Fruit fly (Drosophila melanogaster) whole organism, embryonic: ENCODE data around the gene Fbp1.

Source experiments
- Adf1 ChIP-seq: fragments of 200-800 bp; sonication (Bioruptor generic); IDR thresholded peaks from 2 replicates; pipeline ENCODE4 v1.3.6; 2022; ENCODE audit warnings: missing biosample characterization, missing genetic modification characterization
- CG10321 ChIP-seq: fragments of 200-800 bp; sonication (Bioruptor generic); IDR thresholded peaks from 2 replicates; pipeline ENCODE4 v1.3.6; 2022; ENCODE audit warnings: missing biosample characterization, missing genetic modification characterization
- CG12071 ChIP-seq: fragments of 200-800 bp; sonication (Bioruptor generic); optimal IDR thresholded peaks from 3 replicates; lab custom pipeline; 2018; ENCODE audit warnings: missing biosample characterization, mild to moderate bottlenecking, missing genetic modification characterization
- CG12104 ChIP-seq: fragments of 200-800 bp; sonication (Bioruptor generic); optimal IDR thresholded peaks from 3 replicates; lab custom pipeline; 2016; ENCODE audit warnings: missing biosample characterization, missing genetic modification characterization
- CG13287 ChIP-seq: fragments of 200-800 bp; sonication (Bioruptor generic); IDR thresholded peaks from 2 replicates; pipeline ENCODE4 v1.3.6; 2022; ENCODE audit warnings: missing biosample characterization, missing genetic modification characterization; ENCODE audit not compliant: partially characterized antibody
- CG15011 ChIP-seq: fragments of 200-800 bp; sonication (Bioruptor generic); optimal IDR thresholded peaks from 3 replicates; lab custom pipeline; 2018; ENCODE audit warnings: missing biosample characterization, mild to moderate bottlenecking, missing genetic modification characterization
- CG1602 ChIP-seq: fragments of 200-800 bp; sonication (Bioruptor generic); optimal IDR thresholded peaks from 3 replicates; lab custom pipeline; 2016; ENCODE audit warnings: missing biosample characterization, missing genetic modification characterization
- CG16779 ChIP-seq: fragments of 200-800 bp; sonication (Bioruptor generic); IDR thresholded peaks from 2 replicates; pipeline ENCODE4 v1.3.6; 2022; ENCODE audit warnings: missing biosample characterization, missing genetic modification characterization
- CG16815 ChIP-seq: fragments of 200-800 bp; sonication (Bioruptor generic); optimal IDR thresholded peaks from 3 replicates; lab custom pipeline; 2017; ENCODE audit warnings: missing biosample characterization, mild to moderate bottlenecking, missing genetic modification characterization
- CG1832 ChIP-seq: fragments of 200-800 bp; sonication (Bioruptor generic); optimal IDR thresholded peaks from 2 replicates; lab custom pipeline; 2017; ENCODE audit warnings: missing biosample characterization, mild to moderate bottlenecking, missing genetic modification characterization, inconsistent platforms
- CG31224 ChIP-seq: fragments of 200-800 bp; sonication (Bioruptor generic); IDR thresholded peaks from 2 replicates; pipeline ENCODE4 v1.3.6; 2022; ENCODE audit warnings: missing biosample characterization, missing genetic modification characterization
- CG32767 ChIP-seq: fragments of 200-800 bp; sonication (Bioruptor generic); IDR thresholded peaks from 2 replicates; pipeline ENCODE4 v1.3.6; 2022; ENCODE audit warnings: missing biosample characterization, missing genetic modification characterization
- CG3995 ChIP-seq: fragments of 200-800 bp; sonication (Bioruptor generic); optimal IDR thresholded peaks from 3 replicates; lab custom pipeline; 2016; ENCODE audit warnings: missing biosample characterization, missing genetic modification characterization
- CG6175 ChIP-seq: fragments of 200-800 bp; sonication (Bioruptor generic); IDR thresholded peaks from 3 replicates; pipeline ENCODE4 v1.3.6; 2022; ENCODE audit warnings: missing biosample characterization, missing genetic modification characterization
- CG6689 ChIP-seq: fragments of 200-800 bp; sonication (Bioruptor generic); IDR thresholded peaks from 2 replicates; pipeline ENCODE4 v1.3.6; 2022; ENCODE audit warnings: missing biosample characterization, missing genetic modification characterization
- CG6765 ChIP-seq: fragments of 200-800 bp; sonication (Bioruptor generic); optimal IDR thresholded peaks from 3 replicates; lab custom pipeline; 2017; ENCODE audit warnings: missing biosample characterization, mild to moderate bottlenecking, missing genetic modification characterization
- CG7786 ChIP-seq: fragments of 200-800 bp; sonication (Bioruptor generic); optimal IDR thresholded peaks from 2 replicates; lab custom pipeline; 2016; ENCODE audit warnings: missing biosample characterization, missing genetic modification characterization
- CG8089 ChIP-seq: fragments of 200-800 bp; sonication (Bioruptor generic); optimal IDR thresholded peaks from 3 replicates; lab custom pipeline; 2016; ENCODE audit warnings: missing biosample characterization, missing genetic modification characterization
- Chrac-16 ChIP-seq: fragments of 200-800 bp; sonication (Bioruptor generic); optimal IDR thresholded peaks from 3 replicates; lab custom pipeline; 2016; ENCODE audit warnings: missing biosample characterization, missing genetic modification characterization
- Fer1 ChIP-seq: fragments of 200-800 bp; sonication (Bioruptor generic); optimal IDR thresholded peaks from 2 replicates; lab custom pipeline; 2017; ENCODE audit warnings: missing biosample characterization, mild to moderate bottlenecking, missing genetic modification characterization
- HLH3B ChIP-seq: fragments of 200-800 bp; sonication (Bioruptor generic); IDR thresholded peaks from 2 replicates; pipeline ENCODE4 v1.3.6; 2022; ENCODE audit warnings: missing biosample characterization, missing genetic modification characterization
- HLH54F ChIP-seq: fragments of 200-800 bp; sonication (Bioruptor generic); optimal IDR thresholded peaks from 3 replicates; lab custom pipeline; 2016; ENCODE audit warnings: missing biosample characterization, missing genetic modification characterization
- HmgZ ChIP-seq: fragments of 200-800 bp; sonication (Bioruptor generic); optimal IDR thresholded peaks from 2 replicates; lab custom pipeline; 2018; ENCODE audit warnings: missing biosample characterization, mild to moderate bottlenecking, missing genetic modification characterization
- Hmx ChIP-seq: fragments of 200-800 bp; sonication (Bioruptor generic); optimal IDR thresholded peaks from 2 replicates; lab custom pipeline; 2016; ENCODE audit warnings: missing biosample characterization, missing genetic modification characterization
- Hr39 ChIP-seq: fragments of >200 bp; optimal IDR thresholded peaks from 2 replicates; lab custom pipeline; 2017
- Jarid2 ChIP-seq: fragments of 200-800 bp; sonication (Bioruptor generic); optimal IDR thresholded peaks from 3 replicates; lab custom pipeline; 2017; ENCODE audit warnings: mild to moderate bottlenecking, missing biosample characterization, missing genetic modification reagents, missing genetic modification characterization
- Lim3 ChIP-seq: fragments of 200-800 bp; sonication (Bioruptor generic); IDR thresholded peaks from 2 replicates; pipeline ENCODE4 v1.3.6; 2022; ENCODE audit warnings: missing biosample characterization, missing genetic modification characterization
- Med ChIP-seq: fragments of 200-800 bp; sonication (Bioruptor generic); peaks from one replicate; lab custom pipeline; 2016; ENCODE audit warnings: missing biosample characterization, missing genetic modification characterization, mild to moderate bottlenecking, inconsistent platforms, moderate library complexity
- Nf-YB ChIP-seq: fragments of 200-800 bp; sonication (Bioruptor generic); optimal IDR thresholded peaks from 3 replicates; lab custom pipeline; 2019; ENCODE audit warnings: missing biosample characterization, mild to moderate bottlenecking, missing genetic modification characterization, moderate library complexity
- Nf-YC ChIP-seq: fragments of 200-800 bp; optimal IDR thresholded peaks from 3 replicates; lab custom pipeline; 2019; ENCODE audit warnings: missing biosample characterization, mild to moderate bottlenecking, missing genetic modification characterization, moderate library complexity
- abd-A ChIP-seq: fragments of 200-800 bp; sonication (Bioruptor generic); optimal IDR thresholded peaks from 3 replicates; lab custom pipeline; 2019; ENCODE audit warnings: missing biosample characterization, mild to moderate bottlenecking, missing genetic modification characterization, moderate library complexity
- ash1 ChIP-seq: fragments of 200-800 bp; sonication (Bioruptor generic); optimal IDR thresholded peaks from 2 replicates; lab custom pipeline; 2018; ENCODE audit warnings: missing biosample characterization, mild to moderate bottlenecking, missing genetic modification characterization
- bowl ChIP-seq: fragments of 200-800 bp; sonication (Bioruptor generic); IDR thresholded peaks from 2 replicates; pipeline ENCODE4 v1.3.6; 2022; ENCODE audit warnings: missing biosample characterization, missing genetic modification characterization
- btn ChIP-seq: fragments of 200-800 bp; sonication (Bioruptor generic); optimal IDR thresholded peaks from 2 replicates; lab custom pipeline; 2016; ENCODE audit warnings: missing biosample characterization, missing genetic modification characterization
- cg ChIP-seq: fragments of 200-800 bp; sonication (Bioruptor generic); optimal IDR thresholded peaks from 3 replicates; lab custom pipeline; 2019; ENCODE audit warnings: missing biosample characterization, mild to moderate bottlenecking, missing genetic modification characterization, moderate library complexity
- crol ChIP-seq: fragments of 200-800 bp; sonication (Bioruptor generic); IDR thresholded peaks from 2 replicates; pipeline ENCODE4 v1.3.6; 2022; ENCODE audit warnings: missing biosample characterization, missing genetic modification characterization
- dm ChIP-seq: fragments of 200-800 bp; sonication (Bioruptor generic); optimal IDR thresholded peaks from 3 replicates; lab custom pipeline; 2016; ENCODE audit warnings: missing biosample characterization, missing genetic modification characterization
- dysf ChIP-seq: fragments of 200-800 bp; sonication (Bioruptor generic); IDR thresholded peaks from 3 replicates; pipeline ENCODE4 v1.3.6; 2022; ENCODE audit warnings: missing biosample characterization, missing genetic modification characterization
- ewg ChIP-seq: fragments of 200-800 bp; sonication (Bioruptor generic); optimal IDR thresholded peaks from 3 replicates; lab custom pipeline; 2017; ENCODE audit warnings: mild to moderate bottlenecking, missing biosample characterization, missing genetic modification reagents, missing genetic modification characterization
- fu2 ChIP-seq: fragments of 200-800 bp; sonication (Bioruptor generic); optimal IDR thresholded peaks from 2 replicates; lab custom pipeline; 2016; ENCODE audit warnings: missing biosample characterization, missing genetic modification characterization
- gem ChIP-seq: fragments of 200-800 bp; sonication (Bioruptor generic); optimal IDR thresholded peaks from 2 replicates; lab custom pipeline; 2019; ENCODE audit warnings: missing biosample characterization, mild to moderate bottlenecking, missing genetic modification characterization, moderate library complexity
- grn ChIP-seq: fragments of 200-800 bp; sonication (Bioruptor generic); optimal IDR thresholded peaks from 3 replicates; lab custom pipeline; 2017; ENCODE audit warnings: missing biosample characterization, missing genetic modification characterization
- hb ChIP-seq: fragments of 200-800 bp; sonication (Bioruptor generic); IDR thresholded peaks from 3 replicates; pipeline ENCODE4 v1.3.6; 2022; ENCODE audit warnings: missing biosample characterization, missing genetic modification characterization; ENCODE audit not compliant: partially characterized antibody
- lola ChIP-seq, 3 experiments: fragments of >200 bp in 2 of 3; fragments of 200-800 bp in 1 of 3; sonication (Bioruptor generic) in 1 of 3; optimal IDR thresholded peaks; 2 replicates each; lab custom pipeline; 2017 to 2019; ENCODE audit warnings: missing biosample characterization in 3 of 3, missing genetic modification characterization in 3 of 3, mild to moderate bottlenecking in 1 of 3, moderate library complexity in 1 of 3
- maf-S ChIP-seq: fragments of 200-800 bp; sonication (Bioruptor generic); optimal IDR thresholded peaks from 2 replicates; lab custom pipeline; 2016; ENCODE audit warnings: missing biosample characterization, missing genetic modification characterization
- ro ChIP-seq: fragments of 200-800 bp; sonication (Bioruptor generic); IDR thresholded peaks from 2 replicates; pipeline ENCODE4 v1.3.6; 2022; ENCODE audit warnings: missing biosample characterization, missing genetic modification characterization
- seq ChIP-seq: fragments of 200-800 bp; sonication (Bioruptor generic); IDR thresholded peaks from 2 replicates; pipeline ENCODE4 v1.3.6; 2022; ENCODE audit warnings: missing biosample characterization, missing genetic modification characterization
- ssp ChIP-seq: fragments of 200-800 bp; sonication (Bioruptor generic); IDR thresholded peaks from 2 replicates; pipeline ENCODE4 v1.3.6; 2022; ENCODE audit warnings: missing biosample characterization, missing genetic modification characterization
- tna ChIP-seq: fragments of 200-800 bp; sonication (Bioruptor generic); IDR thresholded peaks from 2 replicates; pipeline ENCODE4 v1.3.6; 2022; ENCODE audit warnings: missing biosample characterization, missing genetic modification characterization; ENCODE audit not compliant: partially characterized antibody
- tx ChIP-seq: fragments of 200-800 bp; sonication (Bioruptor generic); optimal IDR thresholded peaks from 2 replicates; lab custom pipeline; 2016; ENCODE audit warnings: missing biosample characterization, missing genetic modification characterization
- unc-4 ChIP-seq: fragments of 200-800 bp; sonication (Bioruptor generic); IDR thresholded peaks from 2 replicates; pipeline ENCODE4 v1.3.6; 2022; ENCODE audit warnings: missing biosample characterization, missing genetic modification characterization; ENCODE audit not compliant: partially characterized antibody

The Fbp1 gene

dm6 chr3L:14111411-14111810, 13.6 kb upstream of the Fbp1 start (continued):
- no peak for TF ChIP-seq hb (GFP tag; lab: Robert Waterston, UW)
- TF ChIP-seq CG8089 (GFP tag; lab: Kevin White, UChicago), result peak; percentile 86
- no peak; the same call in 1 of the 3 replicates for TF ChIP-seq CG6175 (GFP tag; lab: Robert Waterston, UW)
- TF ChIP-seq CG32767, result no peak
- TF ChIP-seq btn (GFP tag; lab: Kevin White, UChicago), result peak; percentile 58
- no peak; the same call in 1 of the 2 replicates for TF ChIP-seq tna (GFP tag; lab: Robert Waterston, UW)
- peak; percentile 54 for TF ChIP-seq ash1 (GFP tag; lab: Kevin White, UChicago)
- no peak for TF ChIP-seq Hr39 (lab: Kevin White, UChicago)
- TF ChIP-seq dm, result peak; percentile 72
- TF ChIP-seq Chrac-16 (GFP tag; lab: Kevin White, UChicago), result peak; percentile 92
- peak; percentile 53 for TF ChIP-seq Fer1 (GFP tag; lab: Kevin White, UChicago)
- peak; percentile 48 for TF ChIP-seq Jarid2 (GFP tag; lab: Kevin White, UChicago)
- TF ChIP-seq HLH54F (GFP tag; lab: Kevin White, UChicago), result peak; percentile 90
- peak; percentile 45; the same call in 1 of the 2 replicates for TF ChIP-seq CG6689
- peak in 1 of 3 experiments; percentile 54 for TF ChIP-seq lola (GFP tag; optimal IDR thresholded peaks at IDR 0.05; lab: Kevin White, UChicago)
- TF ChIP-seq Lim3 (GFP tag; lab: Robert Waterston, UW), result no peak
- no peak for TF ChIP-seq CG6765 (GFP tag; lab: Kevin White, UChicago)

- TF ChIP-seq CG13287 (GFP tag; lab: Robert Waterston, UW) (no peak), ewg (GFP tag; lab: Kevin White, UChicago) (peak; percentile 94), Nf-YC (peak; percentile 96), fu2 (GFP tag; lab: Kevin White, UChicago) (no peak), Hmx (no peak), CG7786 (GFP tag; lab: Kevin White, UChicago) (no peak), cg (GFP tag; lab: Kevin White, UChicago) (peak; percentile 46), CG16815 (no peak), Nf-YB (GFP tag; lab: Kevin White, UChicago) (peak; percentile 90), Med (GFP tag; lab: Kevin White, UChicago) (peak; percentile 28), CG15011 (no peak), CG31224 (no peak), HLH3B (GFP tag; lab: Robert Waterston, UW) (no peak), ro (no peak), CG12104 (GFP tag; lab: Kevin White, UChicago) (no peak), grn (GFP tag; lab: Kevin White, UChicago) (no peak), Adf1 (GFP tag; lab: Robert Waterston, UW) (peak; percentile 58; the same call in 1 of the 2 replicates), crol (peak; percentile 97), CG10321 (peak; percentile 8; the same call in 1 of the 2 replicates), dysf (GFP tag; lab: Robert Waterston, UW) (0 out of 3 replicates have a peak, but pooled peaks have one; percentile 30), abd-A (tag; lab: Kevin White, UChicago) (peak; percentile 96), CG1832 (GFP tag; lab: Kevin White, UChicago) (peak; percentile 26), CG3995 (GFP tag; lab: Kevin White, UChicago) (no peak), maf-S (no peak), CG12071 (peak; percentile 53), bowl (GFP tag; lab: Robert Waterston, UW) (no peak), CG16779 (GFP tag; lab: Robert Waterston, UW) (0 out of 2 replicates have a peak, but pooled peaks have one; percentile 21), tx (GFP tag; lab: Kevin White, UChicago) (no peak), seq (peak; percentile 79; the same call in 1 of the 2 replicates), CG1602 (GFP tag; lab: Kevin White, UChicago) (no peak), gem (no peak), HmgZ (tag; lab: Kevin White, UChicago) (no peak), ssp (GFP tag; lab: Robert Waterston, UW) (no peak), unc-4 (GFP tag; lab: Robert Waterston, UW) (0 out of 2 replicates have a peak, but pooled peaks have one; percentile 13)
These were observed 12.0 kb upstream of the Fbp1 start for dm6 chr3L:14109831-14110230.
